Fruit fly (Drosophila melanogaster) whole organism, pupa: ENCODE results near the gene CG43136.

Experiments used
- CG13204 ChIP-seq: fragments of 200-800 bp; sonication (Bioruptor generic); optimal IDR thresholded peaks from 2 replicates; lab custom pipeline; 2018; ENCODE audit warnings: missing biosample characterization, mild to moderate bottlenecking, missing genetic modification characterization, moderate library complexity
- CG14655 ChIP-seq: fragments of 200-800 bp; sonication (Bioruptor generic); optimal IDR thresholded peaks from 3 replicates; lab custom pipeline; 2017; ENCODE audit warnings: mild to moderate bottlenecking, missing biosample characterization, missing genetic modification reagents, missing genetic modification characterization
- CG17806 ChIP-seq: fragments of 200-800 bp; sonication (Bioruptor generic); optimal IDR thresholded peaks from 2 replicates; lab custom pipeline; 2018; ENCODE audit warnings: missing biosample characterization, mild to moderate bottlenecking, missing genetic modification characterization, moderate library complexity
- CG4496 ChIP-seq: fragments of 200-800 bp; sonication (Bioruptor generic); IDR thresholded peaks from 3 replicates; pipeline ENCODE4 v1.3.6; 2022; ENCODE audit warnings: missing biosample characterization, missing genetic modification characterization
- CG8301 ChIP-seq: fragments of 200-800 bp; sonication (Bioruptor generic); optimal IDR thresholded peaks from 2 replicates; lab custom pipeline; 2018; ENCODE audit warnings: missing biosample characterization, mild to moderate bottlenecking, missing genetic modification characterization
- EcR ChIP-seq: fragments of 200-800 bp; sonication (Bioruptor generic); optimal IDR thresholded peaks from 3 replicates; lab custom pipeline; 2019; ENCODE audit warnings: missing biosample characterization, missing genetic modification characterization, mild to moderate bottlenecking, moderate library complexity, missing genetic modification reagents
- Ets98B ChIP-seq: fragments of 200-800 bp; sonication (Bioruptor generic); IDR thresholded peaks from 2 replicates; pipeline ENCODE4 v1.3.6; 2022; ENCODE audit warnings: missing biosample characterization, missing genetic modification characterization
- Pif1B ChIP-seq: fragments of 200-800 bp; sonication (Bioruptor generic); optimal IDR thresholded peaks from 3 replicates; lab custom pipeline; 2016; ENCODE audit warnings: missing biosample characterization, missing genetic modification characterization
- Snoo ChIP-seq: fragments of 200-800 bp; sonication (Bioruptor generic); optimal IDR thresholded peaks from 3 replicates; lab custom pipeline; 2017; ENCODE audit warnings: missing biosample characterization, mild to moderate bottlenecking, missing genetic modification characterization, inconsistent platforms
- fd96Ca ChIP-seq: fragments of 200-800 bp; sonication (Bioruptor generic); IDR thresholded peaks from 3 replicates; pipeline ENCODE4 v1.3.6; 2022; ENCODE audit warnings: missing biosample characterization, missing genetic modification characterization

- no peak for TF ChIP-seq CG17806 (tag; lab: Kevin White, UChicago)
- peak; percentile 48; the same call in 1 of the 3 replicates for TF ChIP-seq fd96Ca (GFP tag; lab: Robert Waterston, UW)
- TF ChIP-seq Pif1B (GFP tag; lab: Kevin White, UChicago): no peak
- no peak for TF ChIP-seq CG8301
- TF ChIP-seq CG4496 (GFP tag; lab: Robert Waterston, UW): peak; percentile 56; the same call in 1 of the 3 replicates
- no peak for TF ChIP-seq Snoo (tag; lab: Kevin White, UChicago)
- TF ChIP-seq EcR (GFP tag; lab: Kevin White, UChicago): no peak
- TF ChIP-seq CG13204 (GFP tag; lab: Kevin White, UChicago): no peak
- no peak for TF ChIP-seq CG14655
- TF ChIP-seq Ets98B (GFP tag; lab: Robert Waterston, UW): no peak
These were observed 12.5 kb downstream of the CG43136 start for dm6 chrX:5866095-5866494.
